Worm (Caenorhabditis elegans): ENCODE measurements around the gene R105.5.

R105.5 gene

ce11 chrIV:4665079-4665478 lies 29.0 kb downstream of the R105.5 start, which contains the start of gene F29B9.1:
TSS of gene F29B9.1 (plus strand) at chrIV:4665379.
- no peak for TF ChIP-seq unc-39 (tag; optimal IDR thresholded peaks at IDR 0.05)
- TF ChIP-seq elt-1 (tag; optimal IDR thresholded peaks at IDR 0.05): no peak
- no peak for TF ChIP-seq C34F6.9 (tag; optimal IDR thresholded peaks at IDR 0.05)
- no peak for TF ChIP-seq elt-3 (tag; optimal IDR thresholded peaks at IDR 0.05)
- no peak for TF ChIP-seq ztf-1 (GFP tag; conservative IDR thresholded peaks at IDR 0.05)
- no peak for TF ChIP-seq ztf-11 (tag; optimal IDR thresholded peaks at IDR 0.05)
- TF ChIP-seq ama-1 (optimal IDR thresholded peaks at IDR 0.05): no peak
- no peak for TF ChIP-seq aly-2 (tag; optimal IDR thresholded peaks at IDR 0.05)

- TF ChIP-seq nhr-11 (tag; optimal IDR thresholded peaks at IDR 0.05): no peak
- no peak for TF ChIP-seq sem-4 (tag; optimal IDR thresholded peaks at IDR 0.05)
- TF ChIP-seq sma-9 (GFP tag; optimal IDR thresholded peaks at IDR 0.05): no peak
- no peak for TF ChIP-seq sma-9 (tag; optimal IDR thresholded peaks at IDR 0.05)
- no peak for TF ChIP-seq ztf-4 (tag; optimal IDR thresholded peaks at IDR 0.05)
- no peak for TF ChIP-seq ceh-16 (tag; optimal IDR thresholded peaks at IDR 0.05)
- TF ChIP-seq R02D3.7 (tag; optimal IDR thresholded peaks at IDR 0.05): no peak
- no peak for TF ChIP-seq C34F6.9 (tag; optimal IDR thresholded peaks at IDR 0.05)
- TF ChIP-seq mbf-1 (tag; optimal IDR thresholded peaks at IDR 0.05): no peak
- no peak for TF ChIP-seq lsy-2 (tag; optimal IDR thresholded peaks at IDR 0.05)
- no peak for TF ChIP-seq nhr-25 (tag; optimal IDR thresholded peaks at IDR 0.05)
- no peak for TF ChIP-seq fos-1 (tag; optimal IDR thresholded peaks at IDR 0.05)
- no peak for TF ChIP-seq unc-39 (tag; optimal IDR thresholded peaks at IDR 0.05)
- TF ChIP-seq snpc-4 (tag; optimal IDR thresholded peaks at IDR 0.05): no peak
- no peak for TF ChIP-seq mab-5 (tag; optimal IDR thresholded peaks at IDR 0.05)
- TF ChIP-seq aly-2 (tag; optimal IDR thresholded peaks at IDR 0.05): no peak
Measured at ce11 chrIV:4667383-4667782, 31.3 kb downstream of the R105.5 start.

ce11 chrIV:4667835-4668234 lies 31.7 kb downstream of the R105.5 start:
- no peak for TF ChIP-seq lin-13 (GFP tag; optimal IDR thresholded peaks at IDR 0.05)
- no peak for TF ChIP-seq sma-9 (GFP tag; optimal IDR thresholded peaks at IDR 0.05)
- no peak for TF ChIP-seq sma-9 (tag; optimal IDR thresholded peaks at IDR 0.05)
- TF ChIP-seq snpc-4 (tag; optimal IDR thresholded peaks at IDR 0.05): no peak
- no peak for TF ChIP-seq nhr-21 (tag; optimal IDR thresholded peaks at IDR 0.05)
- TF ChIP-seq lin-11 (tag; optimal IDR thresholded peaks at IDR 0.05): no peak
- no peak for TF ChIP-seq sma-3 (GFP tag; optimal IDR thresholded peaks at IDR 0.05)
- TF ChIP-seq ztf-4 (tag; optimal IDR thresholded peaks at IDR 0.05): no peak
- no peak for TF ChIP-seq unc-55 (GFP tag; optimal IDR thresholded peaks at IDR 0.05)
- no peak for TF ChIP-seq nhr-129 (tag; optimal IDR thresholded peaks at IDR 0.05)
- no peak for TF ChIP-seq aly-2 (tag; optimal IDR thresholded peaks at IDR 0.05)
- no peak for TF ChIP-seq nhr-25 (tag; optimal IDR thresholded peaks at IDR 0.05)
- TF ChIP-seq ztf-1 (GFP tag; conservative IDR thresholded peaks at IDR 0.05): no peak
- no peak for TF ChIP-seq nhr-23 (tag; optimal IDR thresholded peaks at IDR 0.05)
- TF ChIP-seq Y55F3AM.14 (GFP tag; optimal IDR thresholded peaks at IDR 0.05): no peak
- no peak for TF ChIP-seq mdl-1 (tag; optimal IDR thresholded peaks at IDR 0.05)

- TF ChIP-seq unc-62 (GFP tag; optimal IDR thresholded peaks at IDR 0.05): no peak
- no peak for TF ChIP-seq nhr-237 (tag; optimal IDR thresholded peaks at IDR 0.05)
- no peak for TF ChIP-seq fos-1 (tag; optimal IDR thresholded peaks at IDR 0.05)
- no peak for TF ChIP-seq nhr-11 (tag; optimal IDR thresholded peaks at IDR 0.05)
- no peak for TF ChIP-seq unc-39 (tag; optimal IDR thresholded peaks at IDR 0.05)
- TF ChIP-seq mab-5 (tag; optimal IDR thresholded peaks at IDR 0.05): no peak
- TF ChIP-seq lin-39 (tag; optimal IDR thresholded peaks at IDR 0.05): no peak
- no peak for TF ChIP-seq aly-2 (tag; optimal IDR thresholded peaks at IDR 0.05)
- TF ChIP-seq lsy-2 (tag; optimal IDR thresholded peaks at IDR 0.05): no peak
Measured at ce11 chrIV:4669242-4669641, 33.1 kb downstream of the R105.5 start, which contains the start of gene F29B9.12. TSS of gene F29B9.12 (plus strand) at chrIV:4669542.

- TF ChIP-seq nhr-12 (tag; optimal IDR thresholded peaks at IDR 0.05) (no peak), dmd-4 (tag; optimal IDR thresholded peaks at IDR 0.05) (no peak), elt-1 (tag; optimal IDR thresholded peaks at IDR 0.05) (no peak), lin-39 (tag; optimal IDR thresholded peaks at IDR 0.05) (no peak), ztf-4 (tag; optimal IDR thresholded peaks at IDR 0.05) (no peak), nhr-23 (tag; optimal IDR thresholded peaks at IDR 0.05) (no peak), R02D3.7 (tag; optimal IDR thresholded peaks at IDR 0.05) (no peak), nhr-129 (tag; optimal IDR thresholded peaks at IDR 0.05) (no peak), mbf-1 (tag; optimal IDR thresholded peaks at IDR 0.05) (no peak), zag-1 (tag; optimal IDR thresholded peaks at IDR 0.05) (no peak), nhr-6 (tag; optimal IDR thresholded peaks at IDR 0.05) (no peak), F13H6.1 (tag; optimal IDR thresholded peaks at IDR 0.05) (no peak), nhr-237 (tag; optimal IDR thresholded peaks at IDR 0.05) (no peak), aly-2 (tag; optimal IDR thresholded peaks at IDR 0.05) (no peak), fos-1 (tag; optimal IDR thresholded peaks at IDR 0.05) (no peak), blmp-1 (tag; optimal IDR thresholded peaks at IDR 0.05; ENCODE audit: insufficient read depth) (no peak), crh-2 (tag; optimal IDR thresholded peaks at IDR 0.05) (no peak), nhr-11 (tag; optimal IDR thresholded peaks at IDR 0.05) (no peak), sma-9 (GFP tag; optimal IDR thresholded peaks at IDR 0.05) (no peak), sma-9 (tag; optimal IDR thresholded peaks at IDR 0.05) (no peak), mdl-1 (tag; optimal IDR thresholded peaks at IDR 0.05) (no peak)
Measured at ce11 chrIV:4673332-4673731, 37.2 kb downstream of the R105.5 start.
